Worm (Caenorhabditis elegans): ENCODE data around the gene ZK897.10.

- TF ChIP-seq ama-1 (optimal IDR thresholded peaks at IDR 0.05) (no peak), hlh-30 (tag; optimal IDR thresholded peaks at IDR 0.05; ENCODE audit: insufficient read depth) (no peak), sox-4 (tag; optimal IDR thresholded peaks at IDR 0.05) (no peak), hlh-8 (tag; optimal IDR thresholded peaks at IDR 0.05) (no peak), F13H6.1 (tag; optimal IDR thresholded peaks at IDR 0.05) (no peak), ztf-16 (tag; optimal IDR thresholded peaks at IDR 0.05) (no peak), dve-1 (tag; optimal IDR thresholded peaks at IDR 0.05) (no peak), pat-9 (tag; optimal IDR thresholded peaks at IDR 0.05) (no peak), ceh-30 (tag; optimal IDR thresholded peaks at IDR 0.05) (no peak), elt-2 (tag; optimal IDR thresholded peaks at IDR 0.05) (no peak), rnt-1 (tag; optimal IDR thresholded peaks at IDR 0.05) (no peak)
Observed at ce11 chrIV:12755641-12756040, 9.5 kb upstream of the ZK897.10 start.
